Worm (Caenorhabditis elegans) whole organism, L1 larva: Measurements from ENCODE around the gene fmo-2.

Source experiments
- Y116A8C.19 ChIP-seq: sonication (generic microtip); optimal IDR thresholded peaks from 2 replicates; lab custom pipeline; 2016; ENCODE audit warnings: missing compliant biosample characterization, missing genetic modification characterization, borderline replicate concordance
- egl-13 ChIP-seq: sonication (generic microtip); optimal IDR thresholded peaks from 2 replicates; lab custom pipeline; 2016; ENCODE audit warnings: missing genotype, missing genetic modification reagents, missing genetic modification characterization, missing compliant biosample characterization
- fkh-10 ChIP-seq: sonication (generic microtip); optimal IDR thresholded peaks from 2 replicates; lab custom pipeline; 2017; ENCODE audit warnings: missing biosample characterization, missing genetic modification reagents, missing genetic modification characterization
- fkh-4 ChIP-seq: sonication (generic microtip); optimal IDR thresholded peaks from 2 replicates; lab custom pipeline; 2016; ENCODE audit warnings: missing compliant biosample characterization, missing genetic modification characterization, borderline replicate concordance
- fos-1 ChIP-seq: fragments of 150-350 bp; optimal IDR thresholded peaks from 2 replicates; lab custom pipeline; 2014; ENCODE audit warnings: missing biosample characterization, missing genetic modification characterization
- isw-1 ChIP-seq: fragments of 200-800 bp; sonication (Bioruptor generic); IDR thresholded peaks from 2 replicates; pipeline ENCODE4 v1.3.6; 2022; ENCODE audit warnings: missing genetic modification characterization, missing compliant biosample characterization
- jun-1 ChIP-seq: fragments of 150-350 bp; optimal IDR thresholded peaks from 2 replicates; lab custom pipeline; 2014; ENCODE audit warnings: missing biosample characterization, missing genetic modification reagents, missing genetic modification characterization
- nhr-11 ChIP-seq: fragments of 150-350 bp; optimal IDR thresholded peaks from 2 replicates; lab custom pipeline; 2014; ENCODE audit warnings: missing biosample characterization, missing genetic modification characterization
- nhr-237 ChIP-seq: fragments of 150-350 bp; optimal IDR thresholded peaks from 2 replicates; lab custom pipeline; 2014; ENCODE audit warnings: missing biosample characterization, missing genetic modification characterization
- nhr-77 ChIP-seq: fragments of 150-350 bp; optimal IDR thresholded peaks from 2 replicates; lab custom pipeline; 2014; ENCODE audit warnings: missing biosample characterization, missing genetic modification characterization
- pqm-1 ChIP-seq: sonication (generic microtip); optimal IDR thresholded peaks from 3 replicates; lab custom pipeline; 2017; ENCODE audit warnings: missing biosample characterization, missing genetic modification characterization
- unc-62 ChIP-seq: fragments of 150-350 bp; optimal IDR thresholded peaks from 2 replicates; lab custom pipeline; 2014; ENCODE audit warnings: missing biosample characterization, missing genetic modification reagents, missing genetic modification characterization
- ztf-11 ChIP-seq, 2 experiments: sonication (generic microtip); optimal IDR thresholded peaks; 2 replicates each; lab custom pipeline; 2016 to 2017; ENCODE audit warnings: missing genetic modification characterization in 2 of 2, missing biosample characterization in 1 of 2, missing compliant biosample characterization in 1 of 2

ce11 chrIV:10718075-10718474 is 35.8 kb downstream of the fmo-2 start:
- TF ChIP-seq fos-1 (tag; lab: Kevin White, UChicago): no peak
- no peak for TF ChIP-seq fkh-10 (GFP tag; lab: Kevin White, UChicago)
- no peak for TF ChIP-seq isw-1 (GFP tag; lab: Robert Waterston, UW)
- no peak for TF ChIP-seq pqm-1 (tag; lab: Kevin White, UChicago)
- no peak for TF ChIP-seq jun-1 (tag; lab: Kevin White, UChicago)
- TF ChIP-seq fkh-4 (tag; lab: Kevin White, UChicago): no peak
- no peak for TF ChIP-seq unc-62 (GFP tag; lab: Kevin White, UChicago)
- no peak for TF ChIP-seq nhr-11 (tag; lab: Kevin White, UChicago)
- TF ChIP-seq Y116A8C.19 (tag; lab: Kevin White, UChicago): no peak
- no peak for TF ChIP-seq nhr-77 (tag; lab: Kevin White, UChicago)
- no peak for TF ChIP-seq ztf-11 (tag; optimal IDR thresholded peaks at IDR 0.05; lab: Kevin White, UChicago)
- TF ChIP-seq nhr-237 (tag; lab: Kevin White, UChicago): no peak
- no peak for TF ChIP-seq egl-13 (tag; lab: Kevin White, UChicago)
